Fruit fly (Drosophila melanogaster) whole organism, embryonic: ENCODE measurements around the gene Cpr67Fb.

Experiments used
- Abd-B ChIP-seq: fragments of 200-800 bp; sonication (Bioruptor generic); optimal IDR thresholded peaks from 2 replicates; lab custom pipeline; 2018; ENCODE audit warnings: missing biosample characterization, mild to moderate bottlenecking, missing genetic modification characterization, moderate library complexity
- B-H1 ChIP-seq: fragments of 200-800 bp; sonication (Bioruptor generic); IDR thresholded peaks from 3 replicates; pipeline ENCODE4 v1.3.6; 2022; ENCODE audit warnings: missing biosample characterization, missing genetic modification characterization
- CG10209 ChIP-seq: fragments of 200-800 bp; sonication (Bioruptor generic); optimal IDR thresholded peaks from 3 replicates; lab custom pipeline; 2017; ENCODE audit warnings: missing biosample characterization, mild to moderate bottlenecking, missing genetic modification characterization, missing genetic modification reagents
- CG1024 ChIP-seq: fragments of 200-800 bp; sonication (Bioruptor generic); IDR thresholded peaks from 2 replicates; pipeline ENCODE4 v1.3.6; 2022; ENCODE audit warnings: missing biosample characterization, missing genetic modification characterization
- CG10462 ChIP-seq: fragments of 200-800 bp; sonication (Bioruptor generic); optimal IDR thresholded peaks from 2 replicates; lab custom pipeline; 2016; ENCODE audit warnings: missing biosample characterization, missing genetic modification characterization
- CG11093 ChIP-seq: fragments of 200-800 bp; sonication (Bioruptor generic); IDR thresholded peaks from 3 replicates; pipeline ENCODE4 v1.3.6; 2022; ENCODE audit warnings: missing biosample characterization, missing genetic modification characterization
- CG12071 ChIP-seq: fragments of 200-800 bp; sonication (Bioruptor generic); optimal IDR thresholded peaks from 3 replicates; lab custom pipeline; 2018; ENCODE audit warnings: missing biosample characterization, mild to moderate bottlenecking, missing genetic modification characterization
- CG1233 ChIP-seq: fragments of 200-800 bp; sonication (Bioruptor generic); optimal IDR thresholded peaks from 4 replicates; lab custom pipeline; 2018; ENCODE audit warnings: missing biosample characterization, mild to moderate bottlenecking, missing genetic modification characterization
- CG13424 ChIP-seq: fragments of 200-800 bp; sonication (Bioruptor generic); optimal IDR thresholded peaks from 2 replicates; lab custom pipeline; 2019; ENCODE audit warnings: missing biosample characterization, mild to moderate bottlenecking, missing genetic modification characterization, moderate library complexity
- CG1529 ChIP-seq: fragments of 200-800 bp; sonication (Bioruptor generic); optimal IDR thresholded peaks from 3 replicates; lab custom pipeline; 2018; ENCODE audit warnings: missing biosample characterization, missing genetic modification characterization
- CG17328 ChIP-seq: fragments of 200-800 bp; sonication (Bioruptor generic); IDR thresholded peaks from 2 replicates; pipeline ENCODE4 v1.3.6; 2022; ENCODE audit warnings: missing biosample characterization, missing genetic modification characterization
- CG18619 ChIP-seq: fragments of 200-800 bp; sonication (Bioruptor generic); optimal IDR thresholded peaks from 3 replicates; lab custom pipeline; 2017; ENCODE audit warnings: missing biosample characterization, mild to moderate bottlenecking, missing genetic modification characterization
- CG3847 ChIP-seq: fragments of 200-800 bp; sonication (Bioruptor generic); IDR thresholded peaks from 2 replicates; pipeline ENCODE4 v1.3.6; 2022; ENCODE audit warnings: missing biosample characterization, missing genetic modification characterization
- CG43689 ChIP-seq: fragments of 200-800 bp; sonication (Bioruptor generic); IDR thresholded peaks from 2 replicates; pipeline ENCODE4 v1.3.6; 2022; ENCODE audit warnings: missing biosample characterization, missing genetic modification characterization
- CG4404 ChIP-seq: fragments of 200-800 bp; sonication (Bioruptor generic); IDR thresholded peaks from 2 replicates; pipeline ENCODE4 v1.3.6; 2022; ENCODE audit warnings: missing biosample characterization, missing genetic modification characterization
- CG4820 ChIP-seq: fragments of 200-800 bp; sonication (Bioruptor generic); optimal IDR thresholded peaks from 3 replicates; lab custom pipeline; 2016; ENCODE audit warnings: missing biosample characterization, missing genetic modification characterization
- CG6791 ChIP-seq: fragments of 200-800 bp; sonication (Bioruptor generic); IDR thresholded peaks from 3 replicates; pipeline ENCODE4 v1.3.6; 2022; ENCODE audit warnings: missing biosample characterization, missing genetic modification characterization; ENCODE audit not compliant: partially characterized antibody
- CG6813 ChIP-seq: fragments of 200-800 bp; sonication (Bioruptor generic); optimal IDR thresholded peaks from 2 replicates; lab custom pipeline; 2017; ENCODE audit warnings: missing biosample characterization, missing genetic modification characterization, mild to moderate bottlenecking, moderate library complexity, missing genetic modification reagents
- CG8359 ChIP-seq: fragments of 200-800 bp; sonication (Bioruptor generic); optimal IDR thresholded peaks from 2 replicates; lab custom pipeline; 2017; ENCODE audit warnings: missing biosample characterization, mild to moderate bottlenecking, missing genetic modification characterization, borderline replicate concordance
- Gsc ChIP-seq: fragments of 200-800 bp; sonication (Bioruptor generic); IDR thresholded peaks from 2 replicates; pipeline ENCODE4 v1.3.6; 2022; ENCODE audit warnings: missing biosample characterization, missing genetic modification characterization
- HHEX ChIP-seq: fragments of 200-800 bp; sonication (Bioruptor generic); optimal IDR thresholded peaks from 3 replicates; lab custom pipeline; 2017; ENCODE audit warnings: missing biosample characterization, mild to moderate bottlenecking, missing genetic modification characterization, missing genetic modification reagents
- Nf-YC ChIP-seq: fragments of 200-800 bp; optimal IDR thresholded peaks from 3 replicates; lab custom pipeline; 2019; ENCODE audit warnings: missing biosample characterization, mild to moderate bottlenecking, missing genetic modification characterization, moderate library complexity
- Pdp1 ChIP-seq, 2 experiments: fragments of 200-800 bp; sonication (Bioruptor generic); optimal IDR thresholded peaks; 3 replicates each; lab custom pipeline; 2016; ENCODE audit warnings: missing biosample characterization in 2 of 2, missing genetic modification characterization in 2 of 2, mild to moderate bottlenecking in 1 of 2, moderate library complexity in 1 of 2
- Poxn ChIP-seq: fragments of 200-800 bp; sonication (Bioruptor generic); IDR thresholded peaks from 2 replicates; pipeline ENCODE4 v1.3.6; 2022; ENCODE audit warnings: missing biosample characterization, missing genetic modification characterization
- Scr ChIP-seq: fragments of 200-800 bp; sonication (Bioruptor generic); IDR thresholded peaks from 2 replicates; pipeline ENCODE4 v1.3.6; 2022; ENCODE audit warnings: missing biosample characterization, missing genetic modification characterization; ENCODE audit not compliant: partially characterized antibody
- Side ChIP-seq: fragments of 200-800 bp; sonication (Bioruptor generic); optimal IDR thresholded peaks from 2 replicates; lab custom pipeline; 2016; ENCODE audit warnings: missing biosample characterization, missing genetic modification characterization
- TFAM ChIP-seq: fragments of 200-800 bp; sonication (Bioruptor generic); optimal IDR thresholded peaks from 2 replicates; lab custom pipeline; 2017; ENCODE audit warnings: missing biosample characterization, missing genetic modification characterization, inconsistent platforms
- Vsx1 ChIP-seq: fragments of 200-800 bp; sonication (Bioruptor generic); optimal IDR thresholded peaks from 2 replicates; lab custom pipeline; 2017; ENCODE audit warnings: missing biosample characterization, mild to moderate bottlenecking, missing genetic modification characterization, missing genetic modification reagents
- amos ChIP-seq: fragments of 200-800 bp; sonication (Bioruptor generic); IDR thresholded peaks from 2 replicates; pipeline ENCODE4 v1.3.6; 2022; ENCODE audit warnings: missing biosample characterization, missing genetic modification characterization; ENCODE audit not compliant: partially characterized antibody
- corto ChIP-seq: fragments of 200-800 bp; sonication (Bioruptor generic); optimal IDR thresholded peaks from 2 replicates; lab custom pipeline; 2016; ENCODE audit warnings: missing biosample characterization, mild to moderate bottlenecking, missing genetic modification characterization, moderate library complexity
- crol ChIP-seq: fragments of 200-800 bp; sonication (Bioruptor generic); IDR thresholded peaks from 2 replicates; pipeline ENCODE4 v1.3.6; 2022; ENCODE audit warnings: missing biosample characterization, missing genetic modification characterization
- da ChIP-seq: fragments of 200-800 bp; sonication (Bioruptor generic); optimal IDR thresholded peaks from 2 replicates; lab custom pipeline; 2016; ENCODE audit warnings: missing biosample characterization, missing genetic modification characterization
- dmrt99B ChIP-seq: fragments of 200-800 bp; sonication (Bioruptor generic); optimal IDR thresholded peaks from 2 replicates; lab custom pipeline; 2018; ENCODE audit warnings: missing biosample characterization, mild to moderate bottlenecking, missing genetic modification characterization, moderate library complexity
- gce ChIP-seq: fragments of 200-800 bp; sonication (Bioruptor generic); IDR thresholded peaks from 3 replicates; pipeline ENCODE4 v1.3.6; 2022; ENCODE audit warnings: missing biosample characterization, missing genetic modification characterization
- jing ChIP-seq: fragments of 200-800 bp; sonication (Bioruptor generic); optimal IDR thresholded peaks from 2 replicates; lab custom pipeline; 2018; ENCODE audit warnings: missing biosample characterization, mild to moderate bottlenecking, missing genetic modification characterization
- jumu ChIP-seq: fragments of 200-800 bp; sonication (Bioruptor generic); optimal IDR thresholded peaks from 3 replicates; lab custom pipeline; 2016; ENCODE audit warnings: missing biosample characterization, missing genetic modification characterization
- knrl ChIP-seq: fragments of 200-800 bp; sonication (Bioruptor generic); IDR thresholded peaks from 3 replicates; pipeline ENCODE4 v1.3.6; 2022; ENCODE audit warnings: missing biosample characterization, missing genetic modification characterization; ENCODE audit not compliant: partially characterized antibody
- lab ChIP-seq: fragments of 200-800 bp; sonication (Bioruptor generic); optimal IDR thresholded peaks from 3 replicates; lab custom pipeline; 2017; ENCODE audit warnings: missing biosample characterization, missing genetic modification characterization, mild to moderate bottlenecking, moderate library complexity, missing genetic modification reagents
- lmd ChIP-seq: fragments of 200-800 bp; sonication (Bioruptor generic); IDR thresholded peaks from 2 replicates; pipeline ENCODE4 v1.3.6; 2022; ENCODE audit warnings: missing biosample characterization, missing genetic modification characterization
- lov ChIP-seq, 2 experiments: fragments of 200-800 bp in 1 of 2; fragments of >200 bp in 1 of 2; sonication (Bioruptor generic) in 1 of 2; IDR thresholded peaks in 1 of 2; optimal IDR thresholded peaks in 1 of 2; 2 replicates in 1 of 2; 3 replicates in 1 of 2; pipeline versions ENCODE4 v1.3.6 to Lab custom; 2017 to 2022; ENCODE audit warnings: missing biosample characterization in 1 of 2, missing genetic modification characterization in 1 of 2
- peb ChIP-seq: fragments of 200-800 bp; sonication (Bioruptor generic); IDR thresholded peaks from 2 replicates; pipeline ENCODE4 v1.3.6; 2022; ENCODE audit warnings: missing biosample characterization, missing genetic modification characterization
- psq ChIP-seq: fragments of 200-800 bp; sonication (Bioruptor generic); optimal IDR thresholded peaks from 2 replicates; lab custom pipeline; 2017; ENCODE audit warnings: missing biosample characterization, missing genetic modification characterization
- schlank ChIP-seq: fragments of 200-800 bp; sonication (Bioruptor generic); optimal IDR thresholded peaks from 2 replicates; lab custom pipeline; 2018; ENCODE audit warnings: missing biosample characterization, mild to moderate bottlenecking, missing genetic modification characterization
- sens ChIP-seq: fragments of 200-800 bp; sonication (Bioruptor generic); peaks from one replicate; lab custom pipeline; 2016; ENCODE audit warnings: missing biosample characterization, missing genetic modification characterization
- sob ChIP-seq: fragments of 200-800 bp; sonication (Bioruptor generic); IDR thresholded peaks from 2 replicates; pipeline ENCODE4 v1.3.6; 2022; ENCODE audit warnings: missing biosample characterization, missing genetic modification characterization
- stc ChIP-seq: fragments of 200-800 bp; sonication (Bioruptor generic); IDR thresholded peaks from 2 replicates; pipeline ENCODE4 v1.3.6; 2022; ENCODE audit warnings: missing biosample characterization, missing genetic modification characterization
- tx ChIP-seq: fragments of 200-800 bp; sonication (Bioruptor generic); optimal IDR thresholded peaks from 2 replicates; lab custom pipeline; 2016; ENCODE audit warnings: missing biosample characterization, missing genetic modification characterization
- vvl ChIP-seq: fragments of 200-800 bp; sonication (Bioruptor generic); IDR thresholded peaks from 2 replicates; pipeline ENCODE4 v1.3.6; 2022; ENCODE audit warnings: missing biosample characterization, missing genetic modification characterization
- wdn ChIP-seq: fragments of 200-800 bp; sonication (Bioruptor generic); IDR thresholded peaks from 2 replicates; pipeline ENCODE4 v1.3.6; 2022; ENCODE audit warnings: missing biosample characterization, missing genetic modification characterization

Gene Cpr67Fb

DNA sequence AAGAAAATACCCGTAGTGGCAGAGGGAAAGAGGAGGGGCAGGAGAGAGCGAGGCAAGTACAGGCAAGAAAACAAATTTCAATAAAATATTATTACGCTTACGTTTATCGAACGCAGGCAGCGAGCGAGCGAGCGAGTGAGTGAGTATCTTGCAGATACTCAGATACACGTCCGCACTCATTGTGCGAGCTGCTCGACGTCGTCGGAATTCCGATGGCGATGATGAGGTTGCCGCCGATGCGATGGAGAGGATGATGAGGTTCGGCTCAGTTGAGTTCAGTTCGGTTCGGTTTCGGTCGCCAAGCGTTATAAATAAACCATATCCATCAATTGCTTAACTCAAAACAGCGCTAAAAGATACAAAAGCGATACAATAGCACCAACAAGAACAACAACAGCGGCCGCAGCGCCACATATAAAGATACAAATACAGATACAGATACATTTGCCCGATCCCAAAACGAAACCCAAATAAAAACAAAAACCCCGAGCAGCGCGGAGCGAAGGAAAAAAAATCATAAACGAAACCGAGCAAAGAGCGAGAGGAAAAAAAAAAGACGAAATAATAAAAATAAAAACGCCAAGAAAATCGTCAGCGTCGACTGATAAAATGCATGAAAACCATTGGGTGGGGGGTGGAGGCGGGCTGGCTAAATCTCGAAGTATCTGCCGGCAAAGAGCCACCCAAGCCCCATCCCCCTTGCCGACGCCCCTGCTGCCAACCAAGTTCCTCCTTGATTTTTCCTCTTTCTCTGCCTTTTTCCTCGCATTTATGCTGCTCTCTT lies 41.4 kb upstream of the Cpr67Fb start (continued):
- TF ChIP-seq CG17328 (GFP tag; lab: Robert Waterston, UW) (peak; percentile 40), CG1024 (GFP tag; lab: Robert Waterston, UW) (no peak), CG6791 (GFP tag; lab: Robert Waterston, UW) (no peak), lov (optimal IDR thresholded peaks at IDR 0.05; lab: Kevin White, UChicago) (no peak), lov (GFP tag; IDR thresholded peaks at IDR 0.05; lab: Robert Waterston, UW) (no peak), gce (GFP tag; lab: Robert Waterston, UW) (no peak), Side (GFP tag; lab: Kevin White, UChicago) (no peak), CG10462 (GFP tag; lab: Kevin White, UChicago) (no peak), peb (no peak), dmrt99B (peak; percentile 26), CG11093 (GFP tag; lab: Robert Waterston, UW) (no peak), schlank (tag; lab: Kevin White, UChicago) (no peak), B-H1 (GFP tag; lab: Robert Waterston, UW) (no peak), vvl (peak; percentile 60; the same call in 1 of the 2 replicates), Scr (GFP tag; lab: Robert Waterston, UW) (peak; percentile 26; the same call in 1 of the 2 replicates), psq (peak; percentile 40), corto (GFP tag; lab: Kevin White, UChicago) (peak; percentile 57), CG1529 (GFP tag; lab: Kevin White, UChicago) (no peak), da (GFP tag; lab: Kevin White, UChicago) (no peak), Poxn (GFP tag; lab: Robert Waterston, UW) (no peak), Vsx1 (GFP tag; lab: Kevin White, UChicago) (no peak), stc (GFP tag; lab: Robert Waterston, UW) (no peak), amos (GFP tag; lab: Robert Waterston, UW) (no peak), CG6813 (GFP tag; lab: Kevin White, UChicago) (no peak), Pdp1 (GFP tag; optimal IDR thresholded peaks at IDR 0.05; lab: Kevin White, UChicago) (peak in 1 of 2 experiments; percentile 49), CG1233 (GFP tag; lab: Kevin White, UChicago) (no peak), Gsc (GFP tag; lab: Robert Waterston, UW) (no peak), crol (peak; percentile 74), jing (GFP tag; lab: Kevin White, UChicago) (no peak), Nf-YC (tag; lab: Kevin White, UChicago) (no peak)

DNA sequence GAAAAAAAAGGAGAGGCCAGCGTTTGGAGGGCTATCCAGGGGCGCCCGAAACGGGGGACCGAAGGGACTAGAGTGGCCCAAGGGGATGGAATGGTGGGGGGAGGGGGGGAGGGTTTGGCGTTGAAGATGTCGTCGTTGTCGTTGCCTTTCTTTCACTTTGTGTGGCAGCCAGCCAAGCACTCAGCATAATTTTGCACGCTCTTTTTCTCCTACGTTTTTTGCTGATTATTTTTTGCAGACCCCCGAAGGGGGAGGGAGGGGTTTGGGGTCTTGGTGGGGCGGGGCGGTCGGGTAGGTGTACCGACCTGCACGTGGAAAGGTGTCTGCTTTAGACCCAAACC lies 40.9 kb upstream of the Cpr67Fb start:
- TF ChIP-seq TFAM (GFP tag; lab: Kevin White, UChicago): no peak
- no peak for TF ChIP-seq HHEX (GFP tag; lab: Kevin White, UChicago)
- no peak for TF ChIP-seq CG10209 (GFP tag; lab: Kevin White, UChicago)
- TF ChIP-seq jumu (GFP tag; lab: Kevin White, UChicago): no peak
- peak; percentile 8; the same call in 1 of the 2 replicates for TF ChIP-seq lmd (GFP tag; lab: Robert Waterston, UW)
- no peak for TF ChIP-seq sens (GFP tag; lab: Kevin White, UChicago)
- no peak for TF ChIP-seq CG6813 (GFP tag; lab: Kevin White, UChicago)
- no peak for TF ChIP-seq CG18619 (GFP tag; lab: Kevin White, UChicago)
- 0 out of 2 replicates have a peak, but pooled peaks have one; percentile 21 for TF ChIP-seq sob
- TF ChIP-seq CG4820 (GFP tag; lab: Kevin White, UChicago): no peak
- TF ChIP-seq CG12071 (GFP tag; lab: Kevin White, UChicago): no peak
- no peak for TF ChIP-seq tx (GFP tag; lab: Kevin White, UChicago)
- no peak for TF ChIP-seq wdn (GFP tag; lab: Robert Waterston, UW)
- no peak for TF ChIP-seq lab
- TF ChIP-seq CG8359 (GFP tag; lab: Kevin White, UChicago): no peak
- TF ChIP-seq CG3847: no peak
- no peak for TF ChIP-seq CG13424 (tag; lab: Kevin White, UChicago)
- no peak for TF ChIP-seq CG43689 (GFP tag; lab: Robert Waterston, UW)
- no peak for TF ChIP-seq Abd-B
- TF ChIP-seq CG4404: 0 out of 2 replicates have a peak, but pooled peaks have one; percentile 35
- TF ChIP-seq knrl (GFP tag; lab: Robert Waterston, UW): no peak
